Worm (Caenorhabditis elegans) whole organism, midembryonic: ENCODE results near the gene ilys-2.

Experiments used
- klf-2 ChIP-seq: fragments of 200-800 bp; sonication (Bioruptor generic); conservative IDR thresholded peaks from 2 replicates; pipeline ENCODE4 v1.3.6; 2022; ENCODE audit warnings: missing genetic modification reagents, missing genetic modification characterization, missing compliant biosample characterization
- med-1 ChIP-seq: sonication (generic microtip); optimal IDR thresholded peaks from 2 replicates; lab custom pipeline; 2017; ENCODE audit warnings: missing genetic modification characterization, mild to moderate bottlenecking, missing compliant biosample characterization, antibody characterized with exemption, missing genetic modification reagents; ENCODE audit not compliant: insufficient read depth

DNA sequence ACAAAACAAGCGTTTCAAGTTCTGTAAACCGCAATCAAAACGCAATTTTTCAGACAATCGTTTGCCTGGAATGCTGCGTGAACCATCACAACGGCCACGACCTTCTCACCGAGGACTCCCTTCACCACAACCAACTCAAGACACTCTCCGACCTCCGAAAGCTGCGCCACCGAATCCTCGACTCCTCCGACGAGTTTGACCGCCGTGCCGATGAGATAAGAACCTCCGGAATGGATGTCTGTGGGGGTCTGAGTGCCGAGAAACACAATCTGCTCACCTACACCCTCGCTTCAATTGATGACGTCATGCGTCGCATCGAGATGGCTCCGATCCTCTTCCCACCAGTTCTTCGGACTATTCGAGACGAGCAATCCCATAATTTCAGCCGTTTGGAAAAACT lies 33.1 kb upstream of the ilys-2 start:
- no peak for TF ChIP-seq klf-2 (GFP tag; lab: Robert Waterston, UW)
- no peak for TF ChIP-seq med-1 (GFP tag; lab: Kevin White, UChicago)
